Fruit fly (Drosophila melanogaster): ENCODE data around the gene CG45089.

Gene CG45089

dm6 chrX:7933210-7933915 is 39.8 kb upstream of the CG45089 start, which contains the start of the genes Dhdds and RpS14a (continued):
- TF ChIP-seq ab (GFP tag; optimal IDR thresholded peaks at IDR 0.05): no peak
- TF ChIP-seq Rx (GFP tag; IDR thresholded peaks at IDR 0.05): peak; percentile 11; the same call in 1 of the 2 replicates
- TF ChIP-seq Dref (GFP tag; IDR thresholded peaks at IDR 0.05): peak; percentile 73
- no peak for TF ChIP-seq CG12769 (tag; optimal IDR thresholded peaks at IDR 0.05)
- TF ChIP-seq CG7963 (GFP tag; IDR thresholded peaks at IDR 0.05; ENCODE audit: partially characterized antibody): peak; percentile 44; the same call in 1 of the 3 replicates
- peak; percentile 24; the same call in 1 of the 2 replicates for TF ChIP-seq nerfin-2 (GFP tag; IDR thresholded peaks at IDR 0.05; ENCODE audit: partially characterized antibody)
- peak; percentile 63 for TF ChIP-seq CG33557 (GFP tag; optimal IDR thresholded peaks at IDR 0.05)
- TF ChIP-seq oc (tag; optimal IDR thresholded peaks at IDR 0.05): no peak
- TF ChIP-seq CG34224 (GFP tag; IDR thresholded peaks at IDR 0.05; ENCODE audit: partially characterized antibody): peak; percentile 67; the same call in 2 of the 3 replicates
- TF ChIP-seq CG3995 (GFP tag; optimal IDR thresholded peaks at IDR 0.05): peak; percentile 8
- TF ChIP-seq dpn (GFP tag; optimal IDR thresholded peaks at IDR 0.05): peak; percentile 33 to 59
- peak; percentile 24 for TF ChIP-seq ind (GFP tag; optimal IDR thresholded peaks at IDR 0.05)
- peak; percentile 33; the same call in 1 of the 2 replicates for TF ChIP-seq NFAT (GFP tag; IDR thresholded peaks at IDR 0.05)
- TF ChIP-seq Scr (GFP tag; IDR thresholded peaks at IDR 0.05; ENCODE audit: partially characterized antibody): peak; percentile 88
- TF ChIP-seq fd3F (GFP tag; optimal IDR thresholded peaks at IDR 0.05): peak; percentile 16
- TF ChIP-seq dmrt99B (tag; optimal IDR thresholded peaks at IDR 0.05): no peak
- peak; percentile 10 for TF ChIP-seq Chrac-16 (GFP tag; optimal IDR thresholded peaks at IDR 0.05)
- no peak for TF ChIP-seq sima (GFP tag; optimal IDR thresholded peaks at IDR 0.05)
- no peak for TF ChIP-seq cg (GFP tag; optimal IDR thresholded peaks at IDR 0.05)
- peak; percentile 25 for TF ChIP-seq CG11398 (GFP tag; optimal IDR thresholded peaks at IDR 0.05)
- peak; percentile 88 for TF ChIP-seq bcd (GFP tag; optimal IDR thresholded peaks at IDR 0.05)
- peak; percentile 19 for TF ChIP-seq CG17912 (GFP tag; optimal IDR thresholded peaks at IDR 0.05)
- peak; percentile 61 for TF ChIP-seq zfh2 (GFP tag; optimal IDR thresholded peaks at IDR 0.05)
- peak; percentile 83 for TF ChIP-seq CG16813 (GFP tag; IDR thresholded peaks at IDR 0.05; ENCODE audit: partially characterized antibody)
- peak; percentile 54; the same call in 1 of the 2 replicates for TF ChIP-seq CG9215 (GFP tag; IDR thresholded peaks at IDR 0.05)
- no peak for TF ChIP-seq CG6689 (GFP tag; IDR thresholded peaks at IDR 0.05)
- TF ChIP-seq sens-2 (GFP tag; IDR thresholded peaks at IDR 0.05): 0 out of 2 replicates have a peak, but pooled peaks have one; percentile 19
- TF ChIP-seq sug (tag; optimal IDR thresholded peaks at IDR 0.05): peak; percentile 63
- no peak for TF ChIP-seq CG14965 (GFP tag; optimal IDR thresholded peaks at IDR 0.05; ENCODE audit: borderline replicate concordance)
- TF ChIP-seq ato (GFP tag; IDR thresholded peaks at IDR 0.05; ENCODE audit: partially characterized antibody): peak; percentile 34; the same call in 1 of the 2 replicates
- no peak for TF ChIP-seq disco-r (GFP tag; optimal IDR thresholded peaks at IDR 0.05)
- TF ChIP-seq Deaf1 (tag; optimal IDR thresholded peaks at IDR 0.05): no peak
- peak; percentile 8; the same call in 1 of the 2 replicates for TF ChIP-seq ranshi (GFP tag; IDR thresholded peaks at IDR 0.05)
- peak; percentile 35; the same call in 1 of the 2 replicates for TF ChIP-seq tna (GFP tag; IDR thresholded peaks at IDR 0.05; ENCODE audit: partially characterized antibody)
- no peak for TF ChIP-seq psq (GFP tag; optimal IDR thresholded peaks at IDR 0.05)
- TF ChIP-seq nerfin-1 (tag; optimal IDR thresholded peaks at IDR 0.05): peak; percentile 44
- peak; percentile 68 for TF ChIP-seq MTF-1 (GFP tag; optimal IDR thresholded peaks at IDR 0.05; ENCODE audit: borderline replicate concordance)
- TF ChIP-seq CG12219 (GFP tag; optimal IDR thresholded peaks at IDR 0.05): peak; percentile 28
- peak in 1 of 2 experiments; percentile 34 for TF ChIP-seq Eip74EF (GFP tag; optimal IDR thresholded peaks at IDR 0.05)
- no peak for TF ChIP-seq Lpt (GFP tag; optimal IDR thresholded peaks at IDR 0.05)
- peak; percentile 67 for TF ChIP-seq CG13296 (GFP tag; optimal IDR thresholded peaks at IDR 0.05)
- TF ChIP-seq CG8924 (tag; optimal IDR thresholded peaks at IDR 0.05): peak; percentile 49
- peak; percentile 90 for TF ChIP-seq Lhr (GFP tag; optimal IDR thresholded peaks at IDR 0.05)
- TF ChIP-seq CG31388 (GFP tag; optimal IDR thresholded peaks at IDR 0.05): no peak
- TF ChIP-seq CG18764 (GFP tag; optimal IDR thresholded peaks at IDR 0.05): peak; percentile 25
- TF ChIP-seq Opbp (GFP tag; IDR thresholded peaks at IDR 0.05; ENCODE audit: partially characterized antibody): peak; percentile 68
- TF ChIP-seq CG2712 (tag; optimal IDR thresholded peaks at IDR 0.05): peak; percentile 66

Measured in whole organism, embryonic.